Worm (Caenorhabditis elegans) whole organism, L4 larva: Measurements from ENCODE around the gene Y50D4A.6.

ENCODE experiments used
- R02D3.7 ChIP-seq: fragments of 150-350 bp; sonication (generic microtip); optimal IDR thresholded peaks from 3 replicates; lab custom pipeline; 2014; ENCODE audit warnings: missing biosample characterization, missing genetic modification characterization
- ama-1 ChIP-seq: fragments of 150-350 bp; optimal IDR thresholded peaks from 2 replicates; lab custom pipeline; 2014; ENCODE audit warnings: inconsistent platforms, mixed read lengths
- mdl-1 ChIP-seq, 2 experiments: fragments of 150-350 bp in 1 of 2; sonication (generic microtip) in 1 of 2; optimal IDR thresholded peaks; 2 replicates each; lab custom pipeline; 2014 to 2017; ENCODE audit warnings: missing biosample characterization in 2 of 2, missing genetic modification characterization in 2 of 2
- nhr-11 ChIP-seq: fragments of 150-350 bp; optimal IDR thresholded peaks from 2 replicates; lab custom pipeline; 2014; ENCODE audit warnings: missing biosample characterization, missing genetic modification characterization
- nhr-237 ChIP-seq: sonication (generic microtip); optimal IDR thresholded peaks from 2 replicates; lab custom pipeline; 2017; ENCODE audit warnings: missing biosample characterization, missing genetic modification characterization
- nhr-42 ChIP-seq: fragments of 200-800 bp; sonication (Bioruptor generic); IDR thresholded peaks from 2 replicates; pipeline ENCODE4 v1.3.6; 2022; ENCODE audit warnings: missing genetic modification characterization, missing compliant biosample characterization
- nhr-6 ChIP-seq: fragments of 150-350 bp; optimal IDR thresholded peaks from 2 replicates; lab custom pipeline; 2014; ENCODE audit warnings: missing biosample characterization, missing genetic modification characterization
- nhr-77 ChIP-seq: fragments of 150-350 bp; optimal IDR thresholded peaks from 2 replicates; lab custom pipeline; 2014; ENCODE audit warnings: missing biosample characterization, missing genetic modification characterization
- zip-2 ChIP-seq: fragments of 150-350 bp; optimal IDR thresholded peaks from 2 replicates; lab custom pipeline; 2014; ENCODE audit warnings: missing biosample characterization, missing genetic modification characterization

DNA sequence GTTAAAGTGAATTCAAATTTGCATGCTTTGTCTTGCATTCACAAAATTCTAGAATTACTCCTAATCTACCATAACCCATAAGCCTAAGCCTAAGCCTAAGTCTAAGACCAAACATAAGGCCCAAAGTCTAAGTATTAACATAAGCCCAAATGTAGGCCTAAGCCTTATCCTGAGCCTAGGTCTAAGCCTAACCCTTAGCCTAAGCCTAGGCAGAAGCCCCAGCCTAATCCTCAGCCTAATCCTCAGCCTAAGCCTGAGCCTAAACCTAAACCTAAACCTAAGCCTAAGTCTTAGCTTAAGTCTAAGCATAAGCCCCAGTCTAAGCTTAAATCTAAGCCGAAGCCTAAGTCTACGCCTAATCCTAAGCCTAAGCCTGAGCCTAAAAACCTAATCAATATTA is 28.5 kb downstream of the Y50D4A.6 start:
- TF ChIP-seq nhr-77 (tag; lab: Kevin White, UChicago) = no peak
- no peak for TF ChIP-seq R02D3.7 (tag; lab: Kevin White, UChicago)
- no peak for TF ChIP-seq zip-2 (tag; lab: Kevin White, UChicago)
- TF ChIP-seq nhr-42 = no peak
- no peak for TF ChIP-seq ama-1 (lab: Kevin White, UChicago)
- no peak for TF ChIP-seq nhr-11 (tag; lab: Kevin White, UChicago)
- TF ChIP-seq mdl-1 (tag; optimal IDR thresholded peaks at IDR 0.05; lab: Kevin White, UChicago) = no peak
- TF ChIP-seq nhr-237 (tag; lab: Kevin White, UChicago) = no peak
- TF ChIP-seq nhr-6 = no peak
